Worm (Caenorhabditis elegans) whole organism, mixed stage, embryonic: ENCODE measurements around the gene str-217.

ENCODE experiments used
- M03D4.4 ChIP-seq: sonication (generic microtip); optimal IDR thresholded peaks from 2 replicates; lab custom pipeline; 2017; ENCODE audit warnings: mild to moderate bottlenecking, missing genetic modification characterization, missing compliant biosample characterization
- bed-3 ChIP-seq: fragments of 200-800 bp; sonication (Bioruptor generic); optimal IDR thresholded peaks from 3 replicates; lab custom pipeline; 2018; ENCODE audit warnings: mild to moderate bottlenecking, missing genetic modification characterization, moderate library complexity, missing compliant biosample characterization
- blmp-1 ChIP-seq: fragments of 150-350 bp; optimal IDR thresholded peaks from 2 replicates; lab custom pipeline; 2014; ENCODE audit warnings: missing biosample characterization, missing genetic modification characterization
- ceh-39 ChIP-seq: fragments of 150-350 bp; optimal IDR thresholded peaks from 2 replicates; lab custom pipeline; 2014; ENCODE audit warnings: missing biosample characterization, missing genetic modification characterization
- ceh-43 ChIP-seq: fragments of 200-800 bp; sonication (Bioruptor generic); optimal IDR thresholded peaks from 2 replicates; lab custom pipeline; 2018; ENCODE audit warnings: mild to moderate bottlenecking, missing genetic modification characterization, moderate library complexity, missing compliant biosample characterization
- ceh-83 ChIP-seq: fragments of 200-800 bp; sonication (Bioruptor generic); optimal IDR thresholded peaks from 2 replicates; lab custom pipeline; 2018; ENCODE audit warnings: mild to moderate bottlenecking, missing genetic modification characterization, missing compliant biosample characterization
- ces-1 ChIP-seq: fragments of 150-350 bp; optimal IDR thresholded peaks from 2 replicates; lab custom pipeline; 2014; ENCODE audit warnings: missing biosample characterization, missing genetic modification reagents, missing genetic modification characterization
- drap-1 ChIP-seq: fragments of 200-800 bp; sonication (Bioruptor generic); optimal IDR thresholded peaks from 3 replicates; lab custom pipeline; 2018; ENCODE audit warnings: mild to moderate bottlenecking, missing genetic modification characterization, missing compliant biosample characterization
- elt-1 ChIP-seq: sonication (generic microtip); optimal IDR thresholded peaks from 2 replicates; lab custom pipeline; 2017; ENCODE audit warnings: missing genetic modification characterization, mild to moderate bottlenecking, missing compliant biosample characterization, antibody characterized with exemption, moderate library complexity, borderline replicate concordance; ENCODE audit not compliant: insufficient read depth
- elt-3 ChIP-seq: fragments of 150-350 bp; optimal IDR thresholded peaks from 2 replicates; lab custom pipeline; 2014; ENCODE audit warnings: missing biosample characterization, missing genetic modification characterization
- ham-2 ChIP-seq: fragments of 200-800 bp; sonication (Bioruptor generic); optimal IDR thresholded peaks from 2 replicates; lab custom pipeline; 2018; ENCODE audit warnings: mild to moderate bottlenecking, missing genetic modification characterization, missing compliant biosample characterization
- hlh-1 ChIP-seq: fragments of 150-350 bp; optimal IDR thresholded peaks from 2 replicates; lab custom pipeline; 2014; ENCODE audit warnings: missing biosample characterization, missing genetic modification reagents, missing genetic modification characterization
- lin-13 ChIP-seq: fragments of 150-350 bp; optimal IDR thresholded peaks from 2 replicates; lab custom pipeline; 2014; ENCODE audit warnings: missing biosample characterization, missing genetic modification characterization
- lin-32 ChIP-seq: fragments of 200-800 bp; sonication (Bioruptor generic); optimal IDR thresholded peaks from 2 replicates; lab custom pipeline; 2018; ENCODE audit warnings: mild to moderate bottlenecking, missing genetic modification characterization, missing compliant biosample characterization
- lsy-2 ChIP-seq: fragments of 150-350 bp; optimal IDR thresholded peaks from 2 replicates; lab custom pipeline; 2014; ENCODE audit warnings: missing biosample characterization, missing genetic modification characterization
- mab-5 ChIP-seq: fragments of 150-350 bp; optimal IDR thresholded peaks from 2 replicates; lab custom pipeline; 2014; ENCODE audit warnings: missing biosample characterization, missing genetic modification characterization
- mep-1 ChIP-seq: fragments of 150-350 bp; optimal IDR thresholded peaks from 2 replicates; lab custom pipeline; 2017; ENCODE audit warnings: missing biosample characterization, missing genetic modification reagents, missing genetic modification characterization, inconsistent platforms
- nhr-12 ChIP-seq: fragments of 150-350 bp; optimal IDR thresholded peaks from 2 replicates; lab custom pipeline; 2014; ENCODE audit warnings: missing biosample characterization, missing genetic modification characterization
- nhr-2 ChIP-seq: fragments of 150-350 bp; optimal IDR thresholded peaks from 2 replicates; lab custom pipeline; 2014; ENCODE audit warnings: missing biosample characterization, missing genetic modification characterization
- nhr-237 ChIP-seq: fragments of 150-350 bp; optimal IDR thresholded peaks from 2 replicates; lab custom pipeline; 2014; ENCODE audit warnings: missing biosample characterization, missing genetic modification characterization
- nhr-28 ChIP-seq: fragments of 150-350 bp; optimal IDR thresholded peaks from 2 replicates; lab custom pipeline; 2014; ENCODE audit warnings: missing biosample characterization, missing genetic modification characterization
- nhr-76 ChIP-seq: sonication (generic microtip); optimal IDR thresholded peaks from 2 replicates; lab custom pipeline; 2017; ENCODE audit warnings: missing biosample characterization, missing genetic modification characterization
- sem-2 ChIP-seq: fragments of 200-800 bp; sonication (Bioruptor generic); optimal IDR thresholded peaks from 2 replicates; lab custom pipeline; 2018; ENCODE audit warnings: mild to moderate bottlenecking, missing genetic modification characterization, missing compliant biosample characterization
- snpc-4 ChIP-seq: fragments of 150-350 bp; optimal IDR thresholded peaks from 2 replicates; lab custom pipeline; 2014; ENCODE audit warnings: missing biosample characterization, missing genetic modification characterization
- sptf-1 ChIP-seq: sonication (generic microtip); optimal IDR thresholded peaks from 2 replicates; lab custom pipeline; 2017; ENCODE audit warnings: mild to moderate bottlenecking, missing genetic modification characterization, moderate library complexity, missing compliant biosample characterization
- tbx-8 ChIP-seq: fragments of 200-800 bp; sonication (Bioruptor generic); optimal IDR thresholded peaks from 2 replicates; lab custom pipeline; 2018; ENCODE audit warnings: mild to moderate bottlenecking, missing genetic modification characterization, moderate library complexity, missing compliant biosample characterization
- unc-120 ChIP-seq: sonication (generic microtip); optimal IDR thresholded peaks from 2 replicates; lab custom pipeline; 2017; ENCODE audit warnings: missing genetic modification characterization, missing compliant biosample characterization; ENCODE audit not compliant: poor library complexity, severe bottlenecking
- unc-39 ChIP-seq: fragments of 150-350 bp; optimal IDR thresholded peaks from 2 replicates; lab custom pipeline; 2014; ENCODE audit warnings: missing biosample characterization, missing genetic modification characterization
- unc-62 ChIP-seq: fragments of 150-350 bp; optimal IDR thresholded peaks from 2 replicates; lab custom pipeline; 2014; ENCODE audit warnings: missing biosample characterization, missing genetic modification reagents, missing genetic modification characterization
- zip-8 ChIP-seq: fragments of 150-350 bp; optimal IDR thresholded peaks from 2 replicates; lab custom pipeline; 2014; ENCODE audit warnings: missing biosample characterization, missing genetic modification characterization
- ztf-11 ChIP-seq: fragments of 150-350 bp; optimal IDR thresholded peaks from 2 replicates; lab custom pipeline; 2014; ENCODE audit warnings: missing biosample characterization, missing genetic modification characterization

The str-217 gene

DNA sequence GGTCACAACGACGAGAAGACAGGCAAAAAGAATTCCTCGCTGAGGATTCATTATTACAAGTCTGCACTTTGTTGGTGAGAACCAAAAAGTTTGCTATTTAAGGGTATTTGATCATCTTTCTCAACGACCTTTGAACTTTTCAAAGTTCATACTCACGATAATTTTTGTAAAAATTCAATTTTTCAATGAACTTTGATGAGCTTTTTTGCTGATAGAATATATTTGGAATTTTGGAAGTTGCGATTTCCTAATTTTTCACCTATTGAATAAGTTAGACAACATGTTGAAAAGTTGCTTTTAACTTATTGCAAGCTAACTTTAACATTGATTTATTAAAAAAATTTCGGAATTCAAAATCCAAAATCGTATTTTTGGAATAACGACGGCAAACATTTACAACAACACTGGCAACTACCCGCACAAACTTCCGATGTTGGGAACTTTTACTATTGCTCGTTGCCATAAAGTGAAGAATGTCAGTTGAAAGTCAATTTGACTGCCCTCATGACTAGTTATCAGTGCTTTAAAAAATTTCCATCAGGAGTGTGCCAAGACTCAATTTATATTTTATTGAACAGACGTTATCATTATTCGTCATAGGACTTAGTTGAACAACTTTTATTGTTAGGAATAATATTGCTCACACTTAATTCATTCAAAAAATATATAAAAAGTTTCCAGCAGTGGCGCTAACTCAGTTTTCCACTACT, 22.7 kb upstream of the str-217 start, which contains the start of the genes F49H6.8 and F49H6.5:
F49H6.8 (minus strand) TSS at position 51 of the 710 bp plus-strand sequence.
F49H6.5 (plus strand) TSS at position 629 of the 710 bp plus-strand sequence.
- no peak for TF ChIP-seq unc-120 (tag; lab: Kevin White, UChicago)
- no peak for TF ChIP-seq M03D4.4 (tag; lab: Kevin White, UChicago)
- no peak for TF ChIP-seq nhr-76
- no peak for TF ChIP-seq lin-13 (tag; lab: Kevin White, UChicago)
- no peak for TF ChIP-seq ceh-83 (GFP tag; lab: Kevin White, UChicago)
- TF ChIP-seq sem-2 (GFP tag; lab: Kevin White, UChicago), result no peak
- TF ChIP-seq bed-3, result no peak
- no peak for TF ChIP-seq unc-62
- TF ChIP-seq mep-1, result no peak
- no peak for TF ChIP-seq ham-2
- no peak for TF ChIP-seq sptf-1 (tag; lab: Kevin White, UChicago)
- TF ChIP-seq ces-1 (GFP tag; lab: Kevin White, UChicago), result no peak
- TF ChIP-seq drap-1, result no peak
- TF ChIP-seq blmp-1, result no peak
- no peak for TF ChIP-seq ceh-39
- TF ChIP-seq hlh-1 (tag; lab: Kevin White, UChicago), result no peak

DNA sequence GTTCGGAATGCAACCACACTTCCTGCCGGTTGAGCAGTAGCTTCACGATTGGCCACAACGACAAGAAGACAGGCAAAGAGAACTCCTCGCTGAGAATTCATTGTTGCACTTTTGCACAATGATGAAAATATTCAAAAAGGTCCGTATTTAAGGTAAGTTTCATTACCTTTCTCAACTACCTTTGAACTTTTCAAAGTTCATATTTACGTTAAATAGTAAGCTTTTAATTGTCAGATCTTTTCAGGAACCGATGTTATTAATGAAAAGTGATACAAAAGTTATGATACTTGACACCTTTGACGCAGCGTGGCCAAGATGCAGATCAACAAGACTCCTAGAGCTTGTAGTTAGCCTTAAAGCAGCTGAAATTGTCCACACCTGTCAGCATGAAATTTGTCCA, 21.3 kb upstream of the str-217 start, which contains the start of gene F49H6.12:
F49H6.12 (minus strand) TSS at position 101 of the 400 bp plus-strand sequence.
- TF ChIP-seq bed-3 (no peak), unc-62 (no peak), mab-5 (tag; lab: Kevin White, UChicago) (no peak), ztf-11 (tag; lab: Kevin White, UChicago) (no peak), blmp-1 (no peak), nhr-12 (tag; lab: Kevin White, UChicago) (no peak), hlh-1 (tag; lab: Kevin White, UChicago) (no peak), elt-1 (tag; lab: Kevin White, UChicago) (no peak), lsy-2 (no peak), ceh-83 (GFP tag; lab: Kevin White, UChicago) (no peak), lin-32 (GFP tag; lab: Kevin White, UChicago) (no peak), ces-1 (GFP tag; lab: Kevin White, UChicago) (no peak)
- TF ChIP-seq, all 35 proteins: peak for 0

DNA sequence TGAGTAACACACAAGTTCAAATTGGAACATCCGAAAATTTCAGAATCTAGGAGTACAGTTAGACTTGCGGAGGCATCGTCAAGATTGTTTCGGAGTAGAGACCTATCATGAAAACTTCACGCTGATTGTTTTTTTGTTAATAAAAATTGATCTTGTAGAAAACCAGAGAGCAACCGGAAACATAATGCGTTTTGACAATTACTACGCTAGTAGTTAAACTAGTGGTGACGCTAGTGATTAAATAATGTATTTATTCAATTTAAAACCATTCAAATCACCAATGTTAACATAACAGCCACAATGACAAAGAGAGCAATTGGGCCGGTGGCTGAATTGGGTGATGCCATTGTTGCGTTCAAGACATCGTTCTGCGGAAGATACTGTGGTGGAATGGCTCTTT, 19.6 kb upstream of the str-217 start, which contains the start of gene F49H6.17:
F49H6.17 (plus strand) TSS at position 301 of the 400 bp plus-strand sequence.
- TF ChIP-seq lin-32 (GFP tag; lab: Kevin White, UChicago) (no peak), tbx-8 (no peak), nhr-237 (tag; lab: Kevin White, UChicago) (no peak), ceh-39 (no peak), snpc-4 (no peak), mab-5 (tag; lab: Kevin White, UChicago) (no peak), nhr-76 (no peak), unc-62 (no peak), ham-2 (no peak), nhr-12 (tag; lab: Kevin White, UChicago) (no peak), zip-8 (tag; lab: Kevin White, UChicago) (no peak), ztf-11 (tag; lab: Kevin White, UChicago) (no peak)

DNA sequence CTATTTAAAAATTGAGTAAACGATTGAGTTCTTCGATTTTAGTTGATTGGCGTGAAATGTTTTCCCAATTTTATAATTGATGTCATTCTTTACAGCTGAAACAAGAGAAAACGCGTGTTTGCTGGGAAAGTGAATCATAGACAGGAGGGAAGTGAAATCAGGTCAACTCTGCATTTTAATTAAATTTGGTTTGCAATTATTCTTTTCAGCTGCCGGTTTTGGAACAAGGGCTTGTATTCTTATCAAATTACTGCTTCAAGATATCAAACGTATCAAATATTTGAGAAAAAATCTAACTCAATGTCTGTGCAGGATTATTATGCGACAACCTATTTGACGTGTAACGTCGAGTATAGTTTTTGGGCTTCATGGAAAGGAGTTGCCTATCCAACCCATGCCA, 16.7 kb upstream of the str-217 start, which contains the start of gene srh-97:
srh-97 (plus strand) TSS at position 301 of the 400 bp plus-strand sequence.
- TF ChIP-seq ztf-11 (tag; lab: Kevin White, UChicago) (no peak), zip-8 (tag; lab: Kevin White, UChicago) (no peak), unc-62 (no peak), sptf-1 (tag; lab: Kevin White, UChicago) (no peak), nhr-12 (tag; lab: Kevin White, UChicago) (no peak), nhr-28 (no peak), ceh-43 (GFP tag; lab: Kevin White, UChicago) (no peak), hlh-1 (tag; lab: Kevin White, UChicago) (no peak), sem-2 (GFP tag; lab: Kevin White, UChicago) (no peak), ceh-83 (GFP tag; lab: Kevin White, UChicago) (no peak), blmp-1 (no peak), drap-1 (no peak), unc-39 (tag; lab: Kevin White, UChicago) (no peak), nhr-237 (tag; lab: Kevin White, UChicago) (no peak), unc-120 (tag; lab: Kevin White, UChicago) (no peak), mep-1 (no peak)

DNA sequence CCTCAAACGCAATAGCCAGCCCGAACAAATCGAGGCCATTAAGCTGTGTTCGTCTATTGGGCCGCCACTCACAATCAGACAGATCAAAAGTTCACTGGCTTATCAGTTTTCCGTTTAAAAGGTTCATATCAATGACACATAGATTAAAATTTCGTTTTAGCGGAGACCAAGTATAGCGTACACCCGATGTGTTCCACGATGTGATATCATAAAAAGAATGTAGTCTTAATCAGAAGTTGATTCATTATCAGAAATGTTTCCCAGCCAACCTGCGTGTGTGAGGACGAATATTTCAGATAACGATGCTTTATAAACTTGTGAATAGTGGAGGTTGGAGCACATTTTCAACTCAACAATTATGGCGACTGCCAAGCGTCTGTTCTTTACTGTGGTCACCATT, 13.9 kb upstream of the str-217 start, which contains the start of gene clc-13:
clc-13 (plus strand) TSS at position 359 of the 400 bp plus-strand sequence.
- no peak for TF ChIP-seq ces-1 (GFP tag; lab: Kevin White, UChicago)
- TF ChIP-seq elt-3 (tag; lab: Kevin White, UChicago), result no peak
- no peak for TF ChIP-seq lin-13 (tag; lab: Kevin White, UChicago)
- TF ChIP-seq ceh-83 (GFP tag; lab: Kevin White, UChicago), result no peak
- TF ChIP-seq mep-1, result no peak
- no peak for TF ChIP-seq nhr-2 (tag; lab: Kevin White, UChicago)
